Worm (Caenorhabditis elegans) whole organism, L4 larva: Measurements from ENCODE around the gene F23H11.2.

ENCODE experiments used
- R02D3.7 ChIP-seq: fragments of 150-350 bp; sonication (generic microtip); optimal IDR thresholded peaks from 3 replicates; lab custom pipeline; 2014; ENCODE audit warnings: missing biosample characterization, missing genetic modification characterization
- ZK337.2 ChIP-seq: fragments of 200-800 bp; sonication (Bioruptor generic); IDR thresholded peaks from 2 replicates; pipeline ENCODE4 v1.3.6; 2022; ENCODE audit warnings: missing genetic modification reagents, missing genetic modification characterization, missing compliant biosample characterization
- ZK546.5 ChIP-seq, 2 experiments: sonication (generic microtip); optimal IDR thresholded peaks; 2 replicates each; lab custom pipeline; 2017; ENCODE audit warnings: missing biosample characterization in 2 of 2, missing genetic modification characterization in 2 of 2
- ceh-32 ChIP-seq: sonication (generic microtip); optimal IDR thresholded peaks from 2 replicates; lab custom pipeline; 2016; ENCODE audit warnings: mild to moderate bottlenecking, missing genetic modification characterization, missing compliant biosample characterization; ENCODE audit not compliant: poor library complexity
- daf-19 ChIP-seq: fragments of 200-800 bp; sonication (Bioruptor generic); conservative IDR thresholded peaks from 2 replicates; pipeline ENCODE4 v1.3.6; 2022; ENCODE audit warnings: missing genetic modification characterization, missing compliant biosample characterization
- lin-13 ChIP-seq: fragments of 150-350 bp; optimal IDR thresholded peaks from 2 replicates; lab custom pipeline; 2014; ENCODE audit warnings: missing biosample characterization, missing genetic modification reagents, missing genetic modification characterization
- lin-15B ChIP-seq: fragments of 150-350 bp; sonication (generic microtip); optimal IDR thresholded peaks from 3 replicates; lab custom pipeline; 2014; ENCODE audit warnings: missing biosample characterization, missing genetic modification characterization
- nhr-76 ChIP-seq: fragments of 150-350 bp; optimal IDR thresholded peaks from 2 replicates; lab custom pipeline; 2014; ENCODE audit warnings: missing biosample characterization, missing genetic modification characterization
- nhr-77 ChIP-seq: fragments of 150-350 bp; optimal IDR thresholded peaks from 2 replicates; lab custom pipeline; 2014; ENCODE audit warnings: missing biosample characterization, missing genetic modification characterization
- unc-39 ChIP-seq: sonication (generic microtip); optimal IDR thresholded peaks from 2 replicates; lab custom pipeline; 2017; ENCODE audit warnings: missing biosample characterization, missing genetic modification characterization

DNA sequence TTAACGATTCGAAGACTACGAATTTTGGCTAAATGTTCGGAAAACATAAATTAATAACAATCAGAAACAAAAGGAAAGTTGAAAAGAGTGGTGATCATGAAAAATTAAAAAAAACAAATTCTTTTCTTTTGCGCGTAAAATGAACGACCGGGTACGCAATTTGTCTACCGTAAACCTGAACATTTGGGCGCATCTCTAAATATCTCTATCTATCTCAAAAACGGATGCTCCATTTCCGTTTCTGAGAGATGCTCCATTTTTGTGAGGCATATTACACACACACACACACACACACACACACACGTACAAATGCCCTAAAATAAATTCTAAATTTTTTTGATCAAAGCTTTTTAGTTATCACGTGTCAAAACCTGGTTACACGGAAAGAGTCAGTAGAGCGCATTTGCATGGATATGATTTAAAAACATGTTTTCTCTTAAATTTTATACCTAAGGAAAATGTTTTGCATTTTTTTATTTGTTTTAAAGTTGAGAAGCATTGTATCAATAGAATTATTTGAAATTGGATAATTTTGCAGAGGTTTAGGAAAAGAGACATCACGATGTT lies 6.5 kb upstream of the F23H11.2 start:
- TF ChIP-seq unc-39 (tag; lab: Kevin White, UChicago) (no peak), lin-13 (GFP tag; lab: Kevin White, UChicago) (no peak), nhr-76 (tag; lab: Kevin White, UChicago) (no peak), ceh-32 (tag; lab: Kevin White, UChicago) (no peak), ZK546.5 (tag; optimal IDR thresholded peaks at IDR 0.05; lab: Kevin White, UChicago) (no peak), lin-15B (tag; lab: Kevin White, UChicago) (no peak), ZK337.2 (no peak), nhr-77 (tag; lab: Kevin White, UChicago) (no peak), R02D3.7 (tag; lab: Kevin White, UChicago) (no peak), daf-19 (GFP tag; lab: Robert Waterston, UW) (no peak)
